Fruit fly (Drosophila melanogaster) whole organism, adult: ENCODE data around the gene tant.

Experiments used
- CG11617 ChIP-seq: fragments of 200-800 bp; sonication (Bioruptor generic); optimal IDR thresholded peaks from 2 replicates; lab custom pipeline; 2017; ENCODE audit warnings: mild to moderate bottlenecking, missing biosample characterization, missing genetic modification reagents, missing genetic modification characterization
- CG12768 ChIP-seq: fragments of 200-800 bp; sonication (Bioruptor generic); optimal IDR thresholded peaks from 2 replicates; lab custom pipeline; 2017; ENCODE audit warnings: missing biosample characterization, missing genetic modification characterization, mild to moderate bottlenecking, moderate library complexity, missing genetic modification reagents
- CG14711 ChIP-seq: fragments of 200-800 bp; sonication (Bioruptor generic); optimal IDR thresholded peaks from 2 replicates; lab custom pipeline; 2018; ENCODE audit warnings: missing biosample characterization, mild to moderate bottlenecking, missing genetic modification characterization, moderate library complexity
- CG1620 ChIP-seq: fragments of 200-800 bp; sonication (Bioruptor generic); optimal IDR thresholded peaks from 2 replicates; lab custom pipeline; 2016; ENCODE audit warnings: missing biosample characterization, missing genetic modification characterization
- CG5204 ChIP-seq: fragments of 200-800 bp; sonication (Bioruptor generic); optimal IDR thresholded peaks from 2 replicates; lab custom pipeline; 2016; ENCODE audit warnings: missing biosample characterization, missing genetic modification characterization
- CG7045 ChIP-seq: fragments of 200-800 bp; sonication (Bioruptor generic); optimal IDR thresholded peaks from 2 replicates; lab custom pipeline; 2017; ENCODE audit warnings: missing biosample characterization, mild to moderate bottlenecking, missing genetic modification characterization
- Clk ChIP-seq: fragments of 200-800 bp; sonication (Bioruptor generic); optimal IDR thresholded peaks from 2 replicates; lab custom pipeline; 2017; ENCODE audit warnings: missing biosample characterization, missing genetic modification characterization
- Crg-1 ChIP-seq: fragments of 200-800 bp; sonication (Bioruptor generic); optimal IDR thresholded peaks from 2 replicates; lab custom pipeline; 2016; ENCODE audit warnings: missing biosample characterization, missing genetic modification characterization
- Hr96 ChIP-seq: fragments of 200-800 bp; sonication (Bioruptor generic); optimal IDR thresholded peaks from 2 replicates; lab custom pipeline; 2016; ENCODE audit warnings: missing biosample characterization, missing genetic modification characterization
- cnc ChIP-seq, 2 experiments: fragments of >200 bp; optimal IDR thresholded peaks; 2 replicates each; lab custom pipeline; 2017
- kay ChIP-seq: fragments of 200-800 bp; sonication (Bioruptor generic); peaks from one replicate; lab custom pipeline; 2016; ENCODE audit warnings: missing biosample characterization, missing genetic modification characterization, borderline replicate concordance
- ovo ChIP-seq: fragments of 200-800 bp; sonication (Bioruptor generic); optimal IDR thresholded peaks from 2 replicates; lab custom pipeline; 2016; ENCODE audit warnings: missing biosample characterization, missing genetic modification characterization

- TF ChIP-seq CG14711 (tag; lab: Kevin White, UChicago) = no peak
- TF ChIP-seq CG5204 = no peak
- TF ChIP-seq Hr96 = no peak
- TF ChIP-seq CG1620 (GFP tag; lab: Kevin White, UChicago) = no peak
- TF ChIP-seq CG7045 = no peak
- TF ChIP-seq cnc (optimal IDR thresholded peaks at IDR 0.05; lab: Kevin White, UChicago) = no peak
- TF ChIP-seq Clk (GFP tag; lab: Kevin White, UChicago) = no peak
- TF ChIP-seq CG11617 (GFP tag; lab: Kevin White, UChicago) = no peak
- no peak for TF ChIP-seq kay (GFP tag; lab: Kevin White, UChicago)
- TF ChIP-seq ovo = no peak
- no peak for TF ChIP-seq CG12768 (GFP tag; lab: Kevin White, UChicago)
- TF ChIP-seq Crg-1 = no peak
Observed at dm6 chr3L:6104551-6104950, 49.6 kb downstream of the tant start.
